Fruit fly (Drosophila melanogaster): ENCODE data around the gene Patr-1.
A peak's percentile ranks its signal among the peaks of the same experiment; 100 is the strongest.

Patr-1 gene

DNA sequence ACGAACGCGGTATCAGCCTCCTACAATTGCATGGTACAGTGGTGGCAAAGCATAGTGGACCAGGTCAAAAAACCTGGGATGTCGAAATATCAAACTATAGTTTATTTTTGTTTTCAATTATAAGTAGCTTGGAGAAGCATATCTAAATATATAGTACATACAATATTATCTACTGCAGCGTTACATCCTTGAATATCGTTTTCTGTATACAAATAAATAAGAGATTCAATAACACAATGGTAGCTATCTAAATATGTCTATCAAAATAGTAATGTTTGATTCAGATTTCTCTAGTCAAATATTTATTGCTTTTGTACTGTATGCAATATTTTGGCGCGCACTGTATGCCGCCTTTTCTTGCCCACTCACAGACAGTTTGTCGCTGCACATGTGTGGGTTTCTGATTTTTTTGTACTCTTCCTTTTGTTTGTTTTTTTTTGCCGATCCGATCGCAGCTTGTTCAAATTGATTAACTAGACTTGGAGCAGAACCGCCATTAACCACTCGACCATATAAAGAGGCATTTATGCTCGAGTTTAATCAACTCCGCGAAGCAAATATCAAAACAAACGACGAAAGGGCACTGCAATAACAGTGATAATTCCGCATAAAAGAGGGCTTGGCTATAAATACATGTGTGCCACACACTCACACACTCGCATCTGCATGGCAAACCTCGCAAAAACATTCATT lies 37.4 kb downstream of the Patr-1 start:
- peak; percentile 96 for TF ChIP-seq CG32121 (GFP tag; IDR thresholded peaks at IDR 0.05)
- TF ChIP-seq CG17806 (tag; optimal IDR thresholded peaks at IDR 0.05), result peak; percentile 97
- peak; percentile 98 for TF ChIP-seq CG8159 (tag; optimal IDR thresholded peaks at IDR 0.05)
- peak; percentile 92 for TF ChIP-seq EcR (GFP tag; optimal IDR thresholded peaks at IDR 0.05)
- peak; percentile 94 for TF ChIP-seq Ets98B (GFP tag; IDR thresholded peaks at IDR 0.05)
- TF ChIP-seq D1 (tag; optimal IDR thresholded peaks at IDR 0.05), result peak; percentile 99
- TF ChIP-seq CG14655 (GFP tag; optimal IDR thresholded peaks at IDR 0.05), result peak; percentile 99
- TF ChIP-seq CG10348 (GFP tag; IDR thresholded peaks at IDR 0.05), result peak; percentile 74
- TF ChIP-seq CG12605 (GFP tag; IDR thresholded peaks at IDR 0.05), result peak; percentile 90
- TF ChIP-seq CG8301 (tag; optimal IDR thresholded peaks at IDR 0.05), result peak; percentile 98
- TF ChIP-seq rn (GFP tag; IDR thresholded peaks at IDR 0.05), result peak; percentile 92
- TF ChIP-seq CG4496 (GFP tag; IDR thresholded peaks at IDR 0.05), result peak; percentile 96
- peak; percentile 98 for TF ChIP-seq Pif1A (GFP tag; optimal IDR thresholded peaks at IDR 0.05)
- TF ChIP-seq CG13204 (GFP tag; optimal IDR thresholded peaks at IDR 0.05), result peak; percentile 94
- TF ChIP-seq CG9948 (tag; optimal IDR thresholded peaks at IDR 0.05), result peak; percentile 97
- TF ChIP-seq CG34367 (tag; optimal IDR thresholded peaks at IDR 0.05), result peak; percentile 96
- TF ChIP-seq Pif1B (GFP tag; optimal IDR thresholded peaks at IDR 0.05), result peak; percentile 95
- TF ChIP-seq CG15710 (tag; optimal IDR thresholded peaks at IDR 0.05), result peak; percentile 97
- TF ChIP-seq gl (tag; optimal IDR thresholded peaks at IDR 0.05), result peak; percentile 89
- TF ChIP-seq fd96Ca (GFP tag; IDR thresholded peaks at IDR 0.05), result peak; percentile 88
- TF ChIP-seq Snoo (tag; optimal IDR thresholded peaks at IDR 0.05), result peak; percentile 97

DNA sequence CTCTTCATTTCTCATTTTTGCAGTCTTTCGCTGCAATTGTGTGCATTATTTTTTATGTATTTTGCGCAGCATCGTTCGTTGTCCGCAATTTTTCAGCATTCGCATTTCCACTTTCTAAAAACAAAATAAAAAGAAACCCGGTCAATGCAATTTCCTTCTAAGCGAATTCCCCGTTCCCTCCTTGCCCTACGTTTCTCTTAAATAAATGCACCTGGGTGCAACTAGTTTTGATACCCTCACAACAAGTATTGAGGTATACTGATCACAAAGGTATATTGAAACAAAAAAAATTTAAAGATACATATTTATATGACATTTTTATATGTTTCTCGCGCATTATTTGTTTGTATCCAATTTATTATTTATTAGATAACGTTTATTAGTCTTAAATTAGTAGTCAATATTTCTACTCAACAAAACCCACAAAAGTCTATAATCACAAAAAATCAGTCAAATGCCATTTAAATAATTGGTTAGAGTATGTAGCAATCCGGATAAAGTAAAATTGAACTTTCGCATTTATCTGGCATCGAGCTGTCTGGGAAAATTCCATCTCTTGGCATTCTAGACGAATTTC lies 38.1 kb downstream of the Patr-1 start:
- no peak; the same call in none of the 2 replicates for TF ChIP-seq Ets98B (GFP tag; IDR thresholded peaks at IDR 0.05)
- TF ChIP-seq CG32121 (GFP tag; IDR thresholded peaks at IDR 0.05), result peak; percentile 88; the same call in 1 of the 2 replicates
- peak; percentile 85 for TF ChIP-seq CG8159 (tag; optimal IDR thresholded peaks at IDR 0.05)
- peak; percentile 53 for TF ChIP-seq CG34367 (tag; optimal IDR thresholded peaks at IDR 0.05)
- peak; percentile 58; the same call in 1 of the 2 replicates for TF ChIP-seq CG12605 (GFP tag; IDR thresholded peaks at IDR 0.05)
- no peak for TF ChIP-seq gl (tag; optimal IDR thresholded peaks at IDR 0.05)
- no peak for TF ChIP-seq D1 (tag; optimal IDR thresholded peaks at IDR 0.05)
- TF ChIP-seq CG10348 (GFP tag; IDR thresholded peaks at IDR 0.05), result 0 out of 2 replicates have a peak, but pooled peaks have one; percentile 46
- TF ChIP-seq Snoo (tag; optimal IDR thresholded peaks at IDR 0.05), result no peak
- TF ChIP-seq CG8301 (tag; optimal IDR thresholded peaks at IDR 0.05), result peak; percentile 91
- no peak for TF ChIP-seq CG13204 (GFP tag; optimal IDR thresholded peaks at IDR 0.05)
- peak; percentile 73 for TF ChIP-seq CG17806 (tag; optimal IDR thresholded peaks at IDR 0.05)
- TF ChIP-seq fd96Ca (GFP tag; IDR thresholded peaks at IDR 0.05), result peak; percentile 35; the same call in 1 of the 3 replicates
- peak; percentile 71 for TF ChIP-seq Pif1B (GFP tag; optimal IDR thresholded peaks at IDR 0.05)
- TF ChIP-seq Pif1A (GFP tag; optimal IDR thresholded peaks at IDR 0.05), result no peak
- no peak for TF ChIP-seq CG14655 (GFP tag; optimal IDR thresholded peaks at IDR 0.05)
- TF ChIP-seq CG9948 (tag; optimal IDR thresholded peaks at IDR 0.05), result peak; percentile 80
- TF ChIP-seq CG4496 (GFP tag; IDR thresholded peaks at IDR 0.05), result peak; percentile 56; the same call in 2 of the 3 replicates
- peak; percentile 84 for TF ChIP-seq CG15710 (tag; optimal IDR thresholded peaks at IDR 0.05)
- TF ChIP-seq EcR (GFP tag; optimal IDR thresholded peaks at IDR 0.05), result peak; percentile 39

- peak; percentile 4 for TF ChIP-seq EcR (GFP tag; optimal IDR thresholded peaks at IDR 0.05)
- TF ChIP-seq CG17806 (tag; optimal IDR thresholded peaks at IDR 0.05), result no peak
These were observed 39.1 kb downstream of the Patr-1 start for dm6 chr3R:17082471-17082870.

DNA sequence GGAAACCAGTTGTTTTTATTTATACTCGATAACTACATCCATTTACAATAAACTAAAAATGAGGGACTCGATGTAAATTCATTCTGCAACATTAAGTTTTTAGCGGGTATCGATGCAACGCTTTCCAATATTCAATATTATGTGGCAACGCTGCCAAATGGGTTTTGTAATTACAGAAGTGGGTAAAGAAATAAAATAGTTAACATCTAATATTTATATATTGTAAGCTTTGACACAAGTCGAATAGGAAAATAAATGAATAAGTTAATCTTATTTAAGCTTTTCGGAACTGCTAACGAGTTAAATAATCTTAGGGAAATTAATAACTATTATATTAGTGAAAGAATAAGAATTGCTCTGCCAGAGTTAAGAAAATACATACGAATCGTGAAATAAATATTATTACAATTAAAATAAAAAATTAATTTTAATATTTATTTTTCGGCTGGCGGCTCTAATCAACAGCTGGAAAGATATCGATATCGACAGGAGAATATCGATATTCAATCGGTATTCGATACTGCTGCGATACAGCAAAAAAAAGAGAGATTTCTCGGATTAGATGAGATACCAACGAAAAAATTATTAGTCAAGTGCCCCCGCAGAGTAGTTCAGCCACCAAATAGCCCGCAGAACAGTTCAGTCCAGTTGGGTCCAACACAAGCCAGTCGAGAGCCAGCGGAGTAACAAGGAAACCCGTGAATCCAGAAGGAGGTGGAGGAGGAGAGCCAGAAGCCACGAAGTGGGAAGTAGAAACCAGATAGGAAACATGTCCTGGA lies 41.9 kb downstream of the Patr-1 start, which contains the start of gene GckIII:
TSS of gene GckIII (plus strand) at position 485 of the 779 bp plus-strand sequence.
- TF ChIP-seq Snoo (tag; optimal IDR thresholded peaks at IDR 0.05) (no peak), D1 (tag; optimal IDR thresholded peaks at IDR 0.05) (no peak), CG8159 (tag; optimal IDR thresholded peaks at IDR 0.05) (no peak)

DNA sequence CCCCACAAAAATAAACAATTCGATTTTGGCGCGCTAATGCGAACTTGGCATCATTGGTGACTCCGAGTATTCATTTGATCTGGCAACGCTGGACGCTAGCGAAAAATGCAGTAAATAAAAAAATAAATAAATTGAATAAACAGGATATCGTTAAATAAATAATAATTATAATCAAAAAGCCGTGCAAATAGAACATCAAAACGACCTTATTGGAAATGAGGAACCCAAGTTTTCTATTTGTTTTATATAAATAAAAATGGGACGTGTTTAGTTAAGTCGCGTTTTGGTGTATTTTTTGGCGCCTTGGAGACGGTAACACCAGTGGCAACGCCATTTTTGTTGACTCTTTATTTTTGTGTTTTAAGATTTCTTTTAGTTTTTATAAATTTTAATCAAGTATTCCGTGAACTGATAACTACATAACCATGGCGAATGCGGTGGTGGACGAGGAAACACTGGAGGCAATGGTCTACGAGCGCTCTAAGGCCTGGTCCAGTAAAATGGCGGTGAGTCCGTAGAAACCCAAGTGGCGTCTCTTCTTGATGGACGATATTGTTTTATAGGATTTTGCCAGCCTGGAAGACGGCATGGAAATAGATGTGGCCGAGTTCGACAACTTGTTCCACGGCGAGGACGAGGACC lies 44.7 kb downstream of the Patr-1 start, which contains the start of gene cal1:
TSS of gene cal1 (plus strand) at position 304 of the 642 bp plus-strand sequence.
- TF ChIP-seq CG12605 (GFP tag; IDR thresholded peaks at IDR 0.05), result no peak
- no peak for TF ChIP-seq gl (tag; optimal IDR thresholded peaks at IDR 0.05)
- no peak for TF ChIP-seq Pif1A (GFP tag; optimal IDR thresholded peaks at IDR 0.05)
- TF ChIP-seq CG10348 (GFP tag; IDR thresholded peaks at IDR 0.05), result no peak
- TF ChIP-seq CG32121 (GFP tag; IDR thresholded peaks at IDR 0.05), result no peak
- no peak for TF ChIP-seq fd96Ca (GFP tag; IDR thresholded peaks at IDR 0.05)
- no peak for TF ChIP-seq EcR (GFP tag; optimal IDR thresholded peaks at IDR 0.05)
- no peak for TF ChIP-seq CG34367 (tag; optimal IDR thresholded peaks at IDR 0.05)
- TF ChIP-seq CG8301 (tag; optimal IDR thresholded peaks at IDR 0.05), result no peak
- TF ChIP-seq CG13204 (GFP tag; optimal IDR thresholded peaks at IDR 0.05), result no peak
